Fruit fly (Drosophila melanogaster) whole organism, pupa: ENCODE data around the gene CG11811.

ENCODE experiments used
- CG10348 ChIP-seq: fragments of 200-800 bp; sonication (Bioruptor generic); IDR thresholded peaks from 2 replicates; pipeline ENCODE4 v1.3.6; 2022; ENCODE audit warnings: missing biosample characterization, missing genetic modification characterization
- CG12605 ChIP-seq: fragments of 200-800 bp; sonication (Bioruptor generic); IDR thresholded peaks from 2 replicates; pipeline ENCODE4 v1.3.6; 2022; ENCODE audit warnings: missing biosample characterization, missing genetic modification characterization
- CG13204 ChIP-seq: fragments of 200-800 bp; sonication (Bioruptor generic); optimal IDR thresholded peaks from 2 replicates; lab custom pipeline; 2018; ENCODE audit warnings: missing biosample characterization, mild to moderate bottlenecking, missing genetic modification characterization, moderate library complexity
- CG14655 ChIP-seq: fragments of 200-800 bp; sonication (Bioruptor generic); optimal IDR thresholded peaks from 3 replicates; lab custom pipeline; 2017; ENCODE audit warnings: mild to moderate bottlenecking, missing biosample characterization, missing genetic modification reagents, missing genetic modification characterization
- CG15710 ChIP-seq: fragments of 200-800 bp; sonication (Bioruptor generic); optimal IDR thresholded peaks from 2 replicates; lab custom pipeline; 2018; ENCODE audit warnings: missing biosample characterization, mild to moderate bottlenecking, missing genetic modification characterization, moderate library complexity
- CG17806 ChIP-seq: fragments of 200-800 bp; sonication (Bioruptor generic); optimal IDR thresholded peaks from 2 replicates; lab custom pipeline; 2018; ENCODE audit warnings: missing biosample characterization, mild to moderate bottlenecking, missing genetic modification characterization, moderate library complexity
- CG32121 ChIP-seq: fragments of 200-800 bp; sonication (Bioruptor generic); IDR thresholded peaks from 2 replicates; pipeline ENCODE4 v1.3.6; 2022; ENCODE audit warnings: missing biosample characterization, missing genetic modification characterization
- CG34367 ChIP-seq: fragments of 200-800 bp; sonication (Bioruptor generic); optimal IDR thresholded peaks from 2 replicates; lab custom pipeline; 2018; ENCODE audit warnings: missing biosample characterization, mild to moderate bottlenecking, missing genetic modification characterization
- CG4496 ChIP-seq: fragments of 200-800 bp; sonication (Bioruptor generic); IDR thresholded peaks from 3 replicates; pipeline ENCODE4 v1.3.6; 2022; ENCODE audit warnings: missing biosample characterization, missing genetic modification characterization
- CG8159 ChIP-seq: fragments of 200-800 bp; sonication (Bioruptor generic); optimal IDR thresholded peaks from 3 replicates; lab custom pipeline; 2018; ENCODE audit warnings: missing biosample characterization, mild to moderate bottlenecking, missing genetic modification characterization, moderate library complexity
- CG8301 ChIP-seq: fragments of 200-800 bp; sonication (Bioruptor generic); optimal IDR thresholded peaks from 2 replicates; lab custom pipeline; 2018; ENCODE audit warnings: missing biosample characterization, mild to moderate bottlenecking, missing genetic modification characterization
- CG9948 ChIP-seq: fragments of 200-800 bp; sonication (Bioruptor generic); optimal IDR thresholded peaks from 2 replicates; lab custom pipeline; 2018; ENCODE audit warnings: missing biosample characterization, mild to moderate bottlenecking, missing genetic modification characterization, moderate library complexity
- D1 ChIP-seq: fragments of 200-800 bp; sonication (Bioruptor generic); optimal IDR thresholded peaks from 2 replicates; lab custom pipeline; 2018; ENCODE audit warnings: missing biosample characterization, mild to moderate bottlenecking, missing genetic modification characterization, moderate library complexity
- EcR ChIP-seq: fragments of 200-800 bp; sonication (Bioruptor generic); optimal IDR thresholded peaks from 3 replicates; lab custom pipeline; 2019; ENCODE audit warnings: missing biosample characterization, missing genetic modification characterization, mild to moderate bottlenecking, moderate library complexity, missing genetic modification reagents
- Ets98B ChIP-seq: fragments of 200-800 bp; sonication (Bioruptor generic); IDR thresholded peaks from 2 replicates; pipeline ENCODE4 v1.3.6; 2022; ENCODE audit warnings: missing biosample characterization, missing genetic modification characterization
- Pif1A ChIP-seq: fragments of 200-800 bp; sonication (Bioruptor generic); optimal IDR thresholded peaks from 3 replicates; lab custom pipeline; 2016; ENCODE audit warnings: missing biosample characterization, missing genetic modification characterization
- Pif1B ChIP-seq: fragments of 200-800 bp; sonication (Bioruptor generic); optimal IDR thresholded peaks from 3 replicates; lab custom pipeline; 2016; ENCODE audit warnings: missing biosample characterization, missing genetic modification characterization
- Snoo ChIP-seq: fragments of 200-800 bp; sonication (Bioruptor generic); optimal IDR thresholded peaks from 3 replicates; lab custom pipeline; 2017; ENCODE audit warnings: missing biosample characterization, mild to moderate bottlenecking, missing genetic modification characterization, inconsistent platforms
- fd96Ca ChIP-seq: fragments of 200-800 bp; sonication (Bioruptor generic); IDR thresholded peaks from 3 replicates; pipeline ENCODE4 v1.3.6; 2022; ENCODE audit warnings: missing biosample characterization, missing genetic modification characterization
- gl ChIP-seq: fragments of 200-800 bp; sonication (Bioruptor generic); optimal IDR thresholded peaks from 2 replicates; lab custom pipeline; 2018; ENCODE audit warnings: missing biosample characterization, mild to moderate bottlenecking, missing genetic modification characterization
- rn ChIP-seq: fragments of 200-800 bp; sonication (Bioruptor generic); IDR thresholded peaks from 2 replicates; pipeline ENCODE4 v1.3.6; 2022; ENCODE audit warnings: missing biosample characterization, missing genetic modification characterization

Gene CG11811

DNA sequence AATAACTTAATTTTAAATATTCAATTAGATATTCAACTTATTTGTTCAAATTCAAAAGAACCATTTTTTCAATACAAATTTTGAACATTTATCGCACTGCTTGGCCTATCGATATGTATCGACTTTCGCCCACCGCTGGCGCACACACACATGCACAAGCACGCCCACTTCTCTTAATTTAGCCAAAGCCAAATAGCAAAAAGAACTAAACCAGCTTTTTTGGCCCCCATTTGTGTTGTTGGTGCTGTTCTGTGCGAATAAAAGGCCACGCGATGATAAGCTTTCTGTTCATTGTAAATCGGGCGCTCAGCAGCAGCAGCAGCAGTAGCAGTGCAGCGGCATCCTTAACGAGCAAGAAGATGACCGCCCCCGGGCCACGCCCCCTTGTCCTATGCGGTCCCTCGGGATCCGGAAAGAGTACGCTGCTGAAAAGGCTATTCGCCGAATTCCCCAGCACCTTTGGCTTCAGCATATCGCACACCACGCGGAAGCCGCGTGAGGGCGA is at the start of gene CG11811:
Gene CG11811, plus strand, starts transcription at position 121 of the 505 bp plus-strand sequence.
- TF ChIP-seq fd96Ca (GFP tag; lab: Robert Waterston, UW) (no peak), CG12605 (GFP tag; lab: Robert Waterston, UW) (0 out of 2 replicates have a peak, but pooled peaks have one; percentile 20), CG32121 (peak; percentile 51), Ets98B (GFP tag; lab: Robert Waterston, UW) (peak; percentile 27), CG9948 (tag; lab: Kevin White, UChicago) (no peak), CG4496 (GFP tag; lab: Robert Waterston, UW) (peak; percentile 45; the same call in 1 of the 3 replicates), CG34367 (tag; lab: Kevin White, UChicago) (no peak), D1 (tag; lab: Kevin White, UChicago) (peak; percentile 71)

DNA sequence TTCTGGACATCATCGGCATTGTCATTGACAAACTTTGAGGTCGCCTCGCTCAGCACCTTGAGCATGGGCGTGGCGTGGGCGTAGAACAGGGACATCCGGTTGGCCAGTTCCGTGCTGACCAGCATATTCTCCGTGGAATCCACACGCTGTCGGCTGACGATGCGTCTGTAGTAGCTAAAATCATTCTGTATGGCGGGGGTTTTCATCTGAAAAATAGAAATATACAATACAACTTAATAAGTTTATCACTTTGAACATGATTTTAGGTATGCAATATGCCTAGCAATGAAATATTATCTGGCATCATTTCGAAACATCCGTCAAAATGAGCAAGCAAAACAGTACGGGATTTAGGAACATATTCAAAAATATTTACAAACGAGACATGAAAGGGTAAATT is 49.2 kb upstream of the CG11811 start, which contains the start of gene CG14154:
Gene CG14154, plus strand, starts transcription at position 301 of the 400 bp plus-strand sequence.
- no peak for TF ChIP-seq CG32121
- TF ChIP-seq Snoo (tag; lab: Kevin White, UChicago) = no peak
- no peak for TF ChIP-seq CG14655 (GFP tag; lab: Kevin White, UChicago)
- TF ChIP-seq D1 (tag; lab: Kevin White, UChicago) = no peak
- TF ChIP-seq Pif1A (GFP tag; lab: Kevin White, UChicago) = no peak
- no peak for TF ChIP-seq gl (tag; lab: Kevin White, UChicago)
- no peak for TF ChIP-seq CG13204 (GFP tag; lab: Kevin White, UChicago)
- no peak for TF ChIP-seq CG8159 (tag; lab: Kevin White, UChicago)
- TF ChIP-seq CG8301 = no peak
- no peak for TF ChIP-seq rn (GFP tag; lab: Robert Waterston, UW)
- no peak for TF ChIP-seq CG17806 (tag; lab: Kevin White, UChicago)
- no peak for TF ChIP-seq Ets98B (GFP tag; lab: Robert Waterston, UW)
- TF ChIP-seq EcR (GFP tag; lab: Kevin White, UChicago) = no peak

DNA sequence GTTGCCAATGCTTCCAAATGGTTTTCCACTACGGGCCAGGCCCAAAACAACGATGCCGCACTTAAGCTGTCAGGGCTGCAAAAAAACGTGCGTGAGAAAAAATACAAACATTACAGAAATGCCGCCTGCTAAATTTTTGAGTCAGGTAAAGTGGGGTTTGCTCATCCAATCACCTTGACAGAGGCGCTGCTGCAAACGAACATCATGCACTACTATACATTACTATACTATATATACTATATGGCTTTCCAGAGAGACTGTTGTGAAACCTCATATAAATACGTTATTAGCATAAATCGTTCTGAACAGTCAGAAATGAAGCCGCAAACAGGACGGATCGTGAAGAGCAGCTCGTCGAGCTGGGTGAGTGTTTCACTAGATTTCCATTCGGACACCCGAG is 47.6 kb upstream of the CG11811 start, which contains the start of gene CG14153:
Gene CG14153, plus strand, starts transcription at position 301 of the 400 bp plus-strand sequence.
- TF ChIP-seq CG34367 (tag; lab: Kevin White, UChicago) = no peak
- TF ChIP-seq Snoo (tag; lab: Kevin White, UChicago) = no peak
- no peak for TF ChIP-seq CG9948 (tag; lab: Kevin White, UChicago)
- TF ChIP-seq Ets98B (GFP tag; lab: Robert Waterston, UW) = no peak
- TF ChIP-seq CG8159 (tag; lab: Kevin White, UChicago) = no peak
- TF ChIP-seq CG15710 (tag; lab: Kevin White, UChicago) = no peak
- no peak for TF ChIP-seq CG32121
- TF ChIP-seq CG8301 = no peak
- no peak for TF ChIP-seq CG17806 (tag; lab: Kevin White, UChicago)
- TF ChIP-seq CG10348 (GFP tag; lab: Robert Waterston, UW) = no peak
- TF ChIP-seq CG4496 (GFP tag; lab: Robert Waterston, UW) = no peak
- no peak for TF ChIP-seq CG13204 (GFP tag; lab: Kevin White, UChicago)
- TF ChIP-seq, all 21 proteins: peak for 0

DNA sequence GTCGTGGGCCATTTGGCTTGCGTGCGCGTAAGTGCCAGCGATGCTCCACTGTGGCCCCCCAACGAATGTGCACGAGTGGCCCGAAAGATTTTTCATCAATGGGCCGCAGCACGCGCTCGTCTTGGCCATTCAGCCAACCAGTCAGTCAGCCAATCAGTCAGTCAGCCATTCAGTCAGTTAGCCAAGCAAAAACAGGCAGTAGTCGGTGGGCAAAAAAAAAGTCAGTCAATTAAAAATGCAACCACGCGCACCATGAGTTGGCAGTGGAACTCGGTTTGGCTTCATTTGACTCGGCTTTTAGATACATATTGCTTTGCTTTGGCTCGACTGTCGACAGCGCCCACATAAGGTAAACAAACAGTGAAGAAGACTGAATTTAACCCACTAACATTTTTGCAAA is 44.9 kb upstream of the CG11811 start:
- TF ChIP-seq CG4496 (GFP tag; lab: Robert Waterston, UW) (0 out of 3 replicates have a peak, but pooled peaks have one; percentile 54), rn (GFP tag; lab: Robert Waterston, UW) (no peak), Ets98B (GFP tag; lab: Robert Waterston, UW) (no peak; the same call in 1 of the 2 replicates), Pif1B (GFP tag; lab: Kevin White, UChicago) (no peak)

DNA sequence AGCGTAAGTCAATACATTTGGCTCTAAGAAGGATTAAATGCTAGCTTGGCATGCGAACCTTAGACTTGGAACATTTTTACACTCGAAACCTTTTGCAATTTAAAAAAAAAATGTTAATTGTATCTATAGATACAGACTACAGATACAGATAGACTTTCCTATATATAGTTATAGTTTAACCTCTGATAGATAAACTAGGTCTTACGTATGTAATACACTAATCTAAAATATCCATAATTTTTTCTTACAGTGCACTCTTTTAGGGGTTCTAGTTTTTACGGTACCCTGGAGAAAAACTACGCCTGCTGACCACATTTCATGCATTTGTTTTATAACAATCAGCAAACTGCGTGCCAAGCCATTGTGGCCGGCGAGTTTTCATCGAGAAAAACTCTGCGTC is 43.7 kb upstream of the CG11811 start:
- no peak for TF ChIP-seq gl (tag; lab: Kevin White, UChicago)
- no peak for TF ChIP-seq rn (GFP tag; lab: Robert Waterston, UW)
- no peak for TF ChIP-seq CG9948 (tag; lab: Kevin White, UChicago)
- no peak for TF ChIP-seq fd96Ca (GFP tag; lab: Robert Waterston, UW)
- no peak for TF ChIP-seq CG17806 (tag; lab: Kevin White, UChicago)
- TF ChIP-seq CG8159 (tag; lab: Kevin White, UChicago) = no peak
- no peak for TF ChIP-seq Snoo (tag; lab: Kevin White, UChicago)
- TF ChIP-seq CG10348 (GFP tag; lab: Robert Waterston, UW) = no peak
- TF ChIP-seq CG8301 = no peak
- TF ChIP-seq Pif1B (GFP tag; lab: Kevin White, UChicago) = no peak
- no peak for TF ChIP-seq CG4496 (GFP tag; lab: Robert Waterston, UW)
- TF ChIP-seq Ets98B (GFP tag; lab: Robert Waterston, UW) = no peak
- TF ChIP-seq CG12605 (GFP tag; lab: Robert Waterston, UW) = no peak

DNA sequence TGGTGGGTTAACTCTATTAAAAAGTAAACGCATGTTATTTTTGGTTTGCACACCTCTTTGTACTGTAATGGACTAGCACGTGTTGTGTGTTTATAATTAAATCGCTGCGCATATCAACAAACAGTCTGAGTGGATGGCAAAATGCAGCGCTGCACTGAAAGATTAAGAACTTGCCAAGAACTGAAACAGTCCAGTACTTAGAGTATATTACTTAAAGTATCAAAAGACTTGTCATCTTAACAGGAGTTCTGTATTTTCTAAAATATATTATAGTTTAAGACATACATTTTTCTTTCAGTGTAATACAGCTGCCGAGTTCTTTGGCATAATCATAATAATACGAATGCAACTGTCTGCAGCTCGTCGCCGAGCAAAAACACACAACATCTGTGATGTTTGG is 42.4 kb upstream of the CG11811 start:
- TF ChIP-seq gl (tag; lab: Kevin White, UChicago) (peak; percentile 15), CG13204 (GFP tag; lab: Kevin White, UChicago) (no peak), Snoo (tag; lab: Kevin White, UChicago) (no peak), CG32121 (peak; percentile 47), rn (GFP tag; lab: Robert Waterston, UW) (no peak), CG8301 (peak; percentile 53), CG12605 (GFP tag; lab: Robert Waterston, UW) (peak; percentile 51; the same call in 1 of the 2 replicates), Pif1B (GFP tag; lab: Kevin White, UChicago) (peak; percentile 35), fd96Ca (GFP tag; lab: Robert Waterston, UW) (0 out of 3 replicates have a peak, but pooled peaks have one; percentile 51), CG4496 (GFP tag; lab: Robert Waterston, UW) (peak; percentile 70; the same call in 2 of the 3 replicates), CG8159 (tag; lab: Kevin White, UChicago) (no peak), CG14655 (GFP tag; lab: Kevin White, UChicago) (peak; percentile 45), CG34367 (tag; lab: Kevin White, UChicago) (peak; percentile 48), Ets98B (GFP tag; lab: Robert Waterston, UW) (peak; percentile 62), CG9948 (tag; lab: Kevin White, UChicago) (peak; percentile 22), EcR (GFP tag; lab: Kevin White, UChicago) (no peak), CG15710 (tag; lab: Kevin White, UChicago) (peak; percentile 39), CG10348 (GFP tag; lab: Robert Waterston, UW) (no peak), CG17806 (tag; lab: Kevin White, UChicago) (peak; percentile 50), Pif1A (GFP tag; lab: Kevin White, UChicago) (peak; percentile 63)
